Worm (Caenorhabditis elegans) whole organism, young adult: ENCODE measurements around the gene R02E4.1.
A peak's percentile ranks its signal among the peaks of the same experiment; 100 is the strongest.

Experiments
- B0336.3 ChIP-seq: fragments of 200-800 bp; sonication (Bioruptor generic); IDR thresholded peaks from 2 replicates; pipeline ENCODE4 v1.3.6; 2022; ENCODE audit warnings: missing genetic modification characterization, missing compliant biosample characterization
- C06A6.2 ChIP-seq: fragments of 200-800 bp; sonication (Bioruptor generic); conservative IDR thresholded peaks from 2 replicates; pipeline ENCODE4 v1.3.6; 2022; ENCODE audit warnings: missing genetic modification characterization, missing compliant biosample characterization
- D2030.7 ChIP-seq: fragments of 200-800 bp; sonication (Bioruptor generic); IDR thresholded peaks from 2 replicates; pipeline ENCODE4 v1.3.6; 2022; ENCODE audit warnings: missing genetic modification reagents, missing genetic modification characterization, missing compliant biosample characterization
- F22D6.2 ChIP-seq: sonication (generic microtip); optimal IDR thresholded peaks from 2 replicates; lab custom pipeline; 2016; ENCODE audit warnings: mild to moderate bottlenecking, missing genetic modification characterization, missing compliant biosample characterization
- F55B11.4 ChIP-seq: sonication (generic microtip); optimal IDR thresholded peaks from 2 replicates; lab custom pipeline; 2016; ENCODE audit warnings: missing compliant biosample characterization, missing genetic modification characterization, borderline replicate concordance; ENCODE audit not compliant: insufficient read depth
- F57A8.1 ChIP-seq: fragments of 200-800 bp; sonication (Bioruptor generic); optimal IDR thresholded peaks from 2 replicates; lab custom pipeline; 2018; ENCODE audit warnings: mild to moderate bottlenecking, missing genetic modification characterization, moderate library complexity, missing compliant biosample characterization
- K11D2.4 ChIP-seq: fragments of 200-800 bp; sonication (Bioruptor generic); IDR thresholded peaks from 2 replicates; pipeline ENCODE4 v1.3.6; 2022; ENCODE audit warnings: missing genetic modification reagents, missing genetic modification characterization, missing compliant biosample characterization
- Y53G8AR.9 ChIP-seq: fragments of 200-800 bp; sonication (Bioruptor generic); conservative IDR thresholded peaks from 2 replicates; pipeline ENCODE4 v1.3.6; 2022; ENCODE audit warnings: missing genetic modification reagents, missing genetic modification characterization, missing compliant biosample characterization
- Y79H2A.3 ChIP-seq: fragments of 200-800 bp; sonication (Bioruptor generic); conservative IDR thresholded peaks from 2 replicates; pipeline ENCODE4 v1.3.6; 2022; ENCODE audit warnings: missing genetic modification reagents, missing genetic modification characterization, missing compliant biosample characterization
- ZK185.1 ChIP-seq: sonication (generic microtip); optimal IDR thresholded peaks from 2 replicates; lab custom pipeline; 2016; ENCODE audit warnings: mild to moderate bottlenecking, missing genetic modification characterization, missing compliant biosample characterization; ENCODE audit not compliant: poor library complexity, severe bottlenecking
- ama-1 ChIP-seq, 3 experiments: fragments of 150-350 bp in 1 of 3; sonication (generic microtip) in 2 of 3; optimal IDR thresholded peaks; 2 replicates each; lab custom pipeline; 2014 to 2018; ENCODE audit warnings: missing biosample characterization in 2 of 3, missing genetic modification characterization in 2 of 3, missing genetic modification reagents in 2 of 3
- attf-3 ChIP-seq: fragments of 200-800 bp; sonication (Bioruptor generic); conservative IDR thresholded peaks from 2 replicates; pipeline ENCODE4 v1.3.6; 2022; ENCODE audit warnings: missing genetic modification reagents, missing genetic modification characterization, missing compliant biosample characterization
- attf-6 ChIP-seq: fragments of 200-800 bp; sonication (Bioruptor generic); IDR thresholded peaks from 2 replicates; pipeline ENCODE4 v1.3.6; 2022; ENCODE audit warnings: missing genetic modification reagents, missing genetic modification characterization, missing compliant biosample characterization
- cebp-1 ChIP-seq, 2 experiments: fragments of 200-800 bp in 1 of 2; sonication (Bioruptor generic) in 1 of 2; sonication (generic microtip) in 1 of 2; IDR thresholded peaks in 1 of 2; optimal IDR thresholded peaks in 1 of 2; 2 replicates each; pipeline versions ENCODE4 v1.3.6 to Lab custom; 2017 to 2022; ENCODE audit warnings: missing compliant biosample characterization in 2 of 2, missing genetic modification characterization in 2 of 2, mild to moderate bottlenecking in 1 of 2, missing genetic modification reagents in 1 of 2, moderate library complexity in 1 of 2
- ceh-100 ChIP-seq: fragments of 200-800 bp; sonication (Bioruptor generic); IDR thresholded peaks from 2 replicates; pipeline ENCODE4 v1.3.6; 2022; ENCODE audit warnings: missing genetic modification reagents, missing genetic modification characterization, missing compliant biosample characterization
- ceh-40 ChIP-seq: fragments of 200-800 bp; sonication (Bioruptor generic); IDR thresholded peaks from 2 replicates; pipeline ENCODE4 v1.3.6; 2022; ENCODE audit warnings: missing genetic modification characterization, missing compliant biosample characterization
- efl-1 ChIP-seq: fragments of 150-350 bp; optimal IDR thresholded peaks from 2 replicates; lab custom pipeline; 2014; ENCODE audit warnings: missing biosample characterization, missing genetic modification reagents, missing genetic modification characterization
- egrh-3 ChIP-seq: fragments of 200-800 bp; sonication (Bioruptor generic); IDR thresholded peaks from 2 replicates; pipeline ENCODE4 v1.3.6; 2022; ENCODE audit warnings: missing genetic modification reagents, missing genetic modification characterization, missing compliant biosample characterization
- ekl-4 ChIP-seq: fragments of 200-800 bp; sonication (Bioruptor generic); IDR thresholded peaks from 2 replicates; pipeline ENCODE4 v1.3.6; 2022; ENCODE audit warnings: missing genetic modification reagents, missing genetic modification characterization, missing compliant biosample characterization
- ets-4 ChIP-seq: fragments of 200-800 bp; sonication (Bioruptor generic); optimal IDR thresholded peaks from 2 replicates; lab custom pipeline; 2018; ENCODE audit warnings: mild to moderate bottlenecking, missing genetic modification characterization, missing compliant biosample characterization
- gei-17 ChIP-seq: fragments of 200-800 bp; sonication (Bioruptor generic); optimal IDR thresholded peaks from 2 replicates; lab custom pipeline; 2018; ENCODE audit warnings: mild to moderate bottlenecking, missing genetic modification characterization, missing compliant biosample characterization
- hlh-12 ChIP-seq: sonication (generic microtip); optimal IDR thresholded peaks from 2 replicates; lab custom pipeline; 2016; ENCODE audit warnings: missing genetic modification characterization, missing compliant biosample characterization
- hsf-1 ChIP-seq: fragments of 200-800 bp; sonication (Bioruptor generic); IDR thresholded peaks from 2 replicates; pipeline ENCODE4 v1.3.6; 2022; ENCODE audit warnings: missing genetic modification reagents, missing genetic modification characterization, missing compliant biosample characterization
- lin-35 ChIP-seq, 3 experiments: fragments of 150-350 bp in 2 of 3; sonication (generic microtip) in 1 of 3; optimal IDR thresholded peaks; 2 replicates each; lab custom pipeline; 2014 to 2018; ENCODE audit warnings: missing biosample characterization in 3 of 3, missing genetic modification characterization in 3 of 3, missing genetic modification reagents in 3 of 3
- lin-54 ChIP-seq: fragments of 200-800 bp; sonication (Bioruptor generic); optimal IDR thresholded peaks from 2 replicates; lab custom pipeline; 2018; ENCODE audit warnings: mild to moderate bottlenecking, missing genetic modification characterization, missing compliant biosample characterization
- lir-1 ChIP-seq: fragments of 200-800 bp; sonication (Bioruptor generic); conservative IDR thresholded peaks from 2 replicates; pipeline ENCODE4 v1.3.6; 2022; ENCODE audit warnings: missing genetic modification reagents, missing genetic modification characterization, missing compliant biosample characterization
- lsy-27 ChIP-seq: sonication (generic microtip); optimal IDR thresholded peaks from 2 replicates; lab custom pipeline; 2017; ENCODE audit warnings: missing genetic modification characterization, mild to moderate bottlenecking, missing compliant biosample characterization, antibody characterized with exemption, missing genotype, borderline replicate concordance; ENCODE audit not compliant: insufficient read depth
- madf-3 ChIP-seq: fragments of 200-800 bp; sonication (Bioruptor generic); IDR thresholded peaks from 2 replicates; pipeline ENCODE4 v1.3.6; 2022; ENCODE audit warnings: missing genetic modification reagents, missing genetic modification characterization, missing compliant biosample characterization
- madf-6 ChIP-seq: fragments of 200-800 bp; sonication (Bioruptor generic); IDR thresholded peaks from 2 replicates; pipeline ENCODE4 v1.3.6; 2022; ENCODE audit warnings: missing genetic modification reagents, missing genetic modification characterization, missing compliant biosample characterization
- mcd-1 ChIP-seq: fragments of 200-800 bp; sonication (Bioruptor generic); IDR thresholded peaks from 2 replicates; pipeline ENCODE4 v1.3.6; 2022; ENCODE audit warnings: missing genetic modification reagents, missing genetic modification characterization, missing compliant biosample characterization
- mel-28 ChIP-seq: sonication (generic microtip); optimal IDR thresholded peaks from 2 replicates; lab custom pipeline; 2016; ENCODE audit warnings: borderline replicate concordance, mild to moderate bottlenecking, missing genetic modification characterization, missing compliant biosample characterization
- mes-4 ChIP-seq: sonication (generic microtip); optimal IDR thresholded peaks from 2 replicates; lab custom pipeline; 2016; ENCODE audit warnings: missing genotype, missing genetic modification characterization, missing compliant biosample characterization
- rec-8 ChIP-seq, 2 experiments: sonication (generic microtip); optimal IDR thresholded peaks; 2 replicates each; lab custom pipeline; 2016; ENCODE audit warnings: mild to moderate bottlenecking in 2 of 2, missing genetic modification characterization in 2 of 2, missing genetic modification reagents in 2 of 2, missing genotype in 2 of 2, missing biosample characterization in 1 of 2, missing compliant biosample characterization in 1 of 2, moderate library complexity in 1 of 2
- rpc-1 ChIP-seq, 2 experiments: fragments of 150-350 bp in 1 of 2; sonication (generic microtip) in 1 of 2; optimal IDR thresholded peaks; 2 replicates each; lab custom pipeline; 2014 to 2018; ENCODE audit warnings: missing biosample characterization in 1 of 2, missing genetic modification characterization in 1 of 2, missing genetic modification reagents in 1 of 2, missing genotype in 1 of 2
- snpc-3.4 ChIP-seq: sonication (generic microtip); optimal IDR thresholded peaks from 2 replicates; lab custom pipeline; 2017; ENCODE audit warnings: missing genetic modification characterization, mild to moderate bottlenecking, missing compliant biosample characterization, antibody characterized with exemption, moderate library complexity, missing genotype, missing genetic modification reagents
- tbx-9 ChIP-seq: sonication (generic microtip); optimal IDR thresholded peaks from 2 replicates; lab custom pipeline; 2016; ENCODE audit warnings: borderline replicate concordance, missing genetic modification characterization, inconsistent platforms, missing compliant biosample characterization
- tlf-1 ChIP-seq: fragments of 200-800 bp; sonication (Bioruptor generic); optimal IDR thresholded peaks from 2 replicates; lab custom pipeline; 2018; ENCODE audit warnings: mild to moderate bottlenecking, missing genetic modification characterization, missing compliant biosample characterization
- xnd-1 ChIP-seq: sonication (generic microtip); optimal IDR thresholded peaks from 2 replicates; lab custom pipeline; 2016; ENCODE audit warnings: missing genotype, missing genetic modification reagents, missing genetic modification characterization, missing compliant biosample characterization
- zfh-2 ChIP-seq: fragments of 200-800 bp; sonication (Bioruptor generic); conservative IDR thresholded peaks from 2 replicates; pipeline ENCODE4 v1.3.6; 2022; ENCODE audit warnings: missing genetic modification reagents, missing genetic modification characterization, missing compliant biosample characterization
- ztf-18 ChIP-seq: sonication (generic microtip); optimal IDR thresholded peaks from 2 replicates; lab custom pipeline; 2016; ENCODE audit warnings: missing genotype, mild to moderate bottlenecking, missing genetic modification characterization, missing compliant biosample characterization
- ztf-22 ChIP-seq: fragments of 200-800 bp; sonication (Bioruptor generic); optimal IDR thresholded peaks from 2 replicates; lab custom pipeline; 2018; ENCODE audit warnings: mild to moderate bottlenecking, missing genetic modification characterization, moderate library complexity, missing compliant biosample characterization
- ztf-25 ChIP-seq: fragments of 200-800 bp; sonication (Bioruptor generic); IDR thresholded peaks from 2 replicates; pipeline ENCODE4 v1.3.6; 2022; ENCODE audit warnings: missing genetic modification reagents, missing genetic modification characterization, missing compliant biosample characterization
- ztf-26 ChIP-seq: sonication (generic microtip); optimal IDR thresholded peaks from 2 replicates; lab custom pipeline; 2017; ENCODE audit warnings: missing genetic modification characterization, missing compliant biosample characterization

R02E4.1 gene

DNA sequence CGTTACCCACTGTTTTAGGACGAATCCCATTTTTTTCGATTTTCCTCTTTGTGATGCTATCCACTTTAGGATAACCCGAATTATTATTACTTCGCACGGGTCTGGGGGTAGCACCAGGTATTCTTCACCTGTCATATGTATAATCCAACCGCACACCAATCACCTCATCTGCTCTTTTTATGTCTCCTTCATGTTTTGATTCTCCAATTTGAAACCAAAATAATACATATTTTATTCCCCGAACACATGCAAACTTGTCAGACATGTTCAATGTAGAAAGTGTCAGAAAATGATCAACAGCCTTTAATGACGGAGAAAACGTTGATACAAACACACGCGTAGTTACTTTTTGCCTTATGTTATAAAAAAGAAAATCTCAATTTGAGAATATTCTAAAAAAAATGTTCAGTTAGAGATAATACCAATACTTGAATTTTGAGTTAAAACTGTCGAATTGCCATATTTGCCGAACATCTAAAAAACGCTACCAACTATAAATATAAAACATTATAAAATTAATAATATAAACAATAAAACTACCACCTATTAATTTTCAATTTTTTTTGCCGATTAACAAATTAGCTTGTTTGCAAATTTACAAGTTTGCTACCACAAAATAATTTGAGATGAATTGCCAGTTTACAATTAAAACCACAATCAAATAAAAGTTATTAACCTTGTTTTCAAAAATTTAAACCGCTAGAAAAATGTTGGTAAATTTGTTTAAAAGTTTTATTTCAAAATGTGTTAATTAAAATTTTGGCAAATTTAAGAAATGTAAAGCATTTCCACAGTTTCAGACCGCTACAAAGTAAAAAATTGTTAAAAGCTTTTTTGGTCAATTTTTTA, 43.5 kb upstream of the R02E4.1 start (continued):
- TF ChIP-seq rec-8 (tag; optimal IDR thresholded peaks at IDR 0.05; lab: Kevin White, UChicago) (no peak), attf-3 (GFP tag; lab: Robert Waterston, UW) (no peak), zfh-2 (GFP tag; lab: Robert Waterston, UW) (no peak), lin-54 (no peak), efl-1 (GFP tag; lab: Kevin White, UChicago) (no peak), hsf-1 (GFP tag; lab: Robert Waterston, UW) (no peak), mel-28 (tag; lab: Kevin White, UChicago) (no peak), F55B11.4 (tag; lab: Kevin White, UChicago) (no peak), tlf-1 (GFP tag; lab: Kevin White, UChicago) (peak; percentile 25), ceh-40 (GFP tag; lab: Robert Waterston, UW) (no peak), madf-6 (GFP tag; lab: Robert Waterston, UW) (peak; percentile 26), C06A6.2 (GFP tag; lab: Robert Waterston, UW) (peak; percentile 27), attf-6 (GFP tag; lab: Robert Waterston, UW) (no peak), F57A8.1 (no peak), ZK185.1 (tag; lab: Kevin White, UChicago) (peak; percentile 33), gei-17 (GFP tag; lab: Kevin White, UChicago) (peak; percentile 26), rpc-1 (optimal IDR thresholded peaks at IDR 0.05; lab: Kevin White, UChicago) (no peak), rpc-1 (tag; optimal IDR thresholded peaks at IDR 0.05; lab: Kevin White, UChicago) (no peak), snpc-3.4 (no peak), cebp-1 (GFP tag; IDR thresholded peaks at IDR 0.05; lab: Robert Waterston, UW) (no peak), cebp-1 (tag; optimal IDR thresholded peaks at IDR 0.05; lab: Kevin White, UChicago) (peak; percentile 60), tbx-9 (peak; percentile 23), ets-4 (GFP tag; lab: Kevin White, UChicago) (no peak), D2030.7 (GFP tag; lab: Robert Waterston, UW) (no peak), ztf-22 (GFP tag; lab: Kevin White, UChicago) (no peak), K11D2.4 (no peak), lir-1 (GFP tag; lab: Robert Waterston, UW) (no peak), madf-3 (peak; percentile 70), hlh-12 (tag; lab: Kevin White, UChicago) (no peak), F22D6.2 (no peak), ceh-100 (GFP tag; lab: Robert Waterston, UW) (no peak; the same call in 1 of the 2 replicates), ztf-26 (tag; lab: Kevin White, UChicago) (no peak), mcd-1 (GFP tag; lab: Robert Waterston, UW) (no peak)

DNA sequence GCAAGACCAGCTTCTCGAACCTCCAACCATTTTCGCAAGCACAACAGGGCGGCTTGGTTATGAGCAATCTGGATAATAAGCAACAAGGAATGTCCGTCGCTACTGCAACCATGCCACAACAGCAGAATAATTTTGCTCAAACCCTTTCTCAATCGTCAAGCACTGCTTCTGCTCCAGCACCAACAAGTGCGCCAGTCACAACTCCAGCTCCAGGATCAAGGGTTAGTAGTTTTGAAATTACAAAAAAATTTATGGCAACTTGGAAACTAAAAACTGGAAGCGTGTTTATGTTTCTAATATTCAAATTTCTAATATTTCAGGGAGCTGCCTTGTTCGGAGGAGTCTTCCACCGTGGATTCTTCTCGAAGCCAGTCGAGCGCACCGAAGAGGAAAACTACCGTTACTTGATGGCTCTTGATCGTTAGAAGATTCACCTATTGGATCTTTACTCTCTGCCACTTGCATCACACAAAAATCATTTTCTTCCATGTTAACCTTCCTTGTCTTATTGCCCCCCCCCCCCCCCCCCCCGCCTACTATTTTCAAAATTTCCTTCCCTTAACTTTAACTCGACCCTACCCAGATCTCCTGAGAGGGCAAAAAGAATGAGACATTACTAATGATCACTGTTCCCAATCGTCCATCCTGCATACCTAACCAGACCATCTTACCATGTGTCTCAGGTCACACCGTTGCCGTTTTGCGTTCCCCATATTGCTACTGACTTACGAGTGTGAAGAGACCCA, 42.6 kb upstream of the R02E4.1 start:
- TF ChIP-seq ekl-4 (GFP tag; lab: Robert Waterston, UW) (no peak), mes-4 (no peak), ztf-18 (tag; lab: Kevin White, UChicago) (no peak), Y79H2A.3 (GFP tag; lab: Robert Waterston, UW) (no peak), Y53G8AR.9 (peak; percentile 7; the same call in 1 of the 2 replicates), lsy-27 (tag; lab: Kevin White, UChicago) (no peak), B0336.3 (GFP tag; lab: Robert Waterston, UW) (peak; percentile 4; the same call in 1 of the 2 replicates), attf-3 (GFP tag; lab: Robert Waterston, UW) (no peak), egrh-3 (GFP tag; lab: Robert Waterston, UW) (no peak), ama-1 (optimal IDR thresholded peaks at IDR 0.05; lab: Kevin White, UChicago) (peak; percentile 71), ama-1 (GFP tag; optimal IDR thresholded peaks at IDR 0.05; lab: Kevin White, UChicago) (peak in 1 of 2 experiments; percentile 36), ceh-100 (GFP tag; lab: Robert Waterston, UW) (peak; percentile 12; the same call in 1 of the 2 replicates), lin-35 (GFP tag; optimal IDR thresholded peaks at IDR 0.05; lab: Kevin White, UChicago) (peak in 1 of 3 experiments; percentile 8), ztf-25 (no peak), xnd-1 (tag; lab: Kevin White, UChicago) (no peak), D2030.7 (GFP tag; lab: Robert Waterston, UW) (no peak)
